Fruit fly (Drosophila melanogaster) whole organism, pupa: ENCODE results near the gene bb8.
A peak's percentile ranks its signal among the peaks of the same experiment; 100 is the strongest.

ENCODE experiments used
- CG10348 ChIP-seq: fragments of 200-800 bp; sonication (Bioruptor generic); IDR thresholded peaks from 2 replicates; pipeline ENCODE4 v1.3.6; 2022; ENCODE audit warnings: missing biosample characterization, missing genetic modification characterization
- CG12605 ChIP-seq: fragments of 200-800 bp; sonication (Bioruptor generic); IDR thresholded peaks from 2 replicates; pipeline ENCODE4 v1.3.6; 2022; ENCODE audit warnings: missing biosample characterization, missing genetic modification characterization
- CG13204 ChIP-seq: fragments of 200-800 bp; sonication (Bioruptor generic); optimal IDR thresholded peaks from 2 replicates; lab custom pipeline; 2018; ENCODE audit warnings: missing biosample characterization, mild to moderate bottlenecking, missing genetic modification characterization, moderate library complexity
- CG14655 ChIP-seq: fragments of 200-800 bp; sonication (Bioruptor generic); optimal IDR thresholded peaks from 3 replicates; lab custom pipeline; 2017; ENCODE audit warnings: mild to moderate bottlenecking, missing biosample characterization, missing genetic modification reagents, missing genetic modification characterization
- CG15710 ChIP-seq: fragments of 200-800 bp; sonication (Bioruptor generic); optimal IDR thresholded peaks from 2 replicates; lab custom pipeline; 2018; ENCODE audit warnings: missing biosample characterization, mild to moderate bottlenecking, missing genetic modification characterization, moderate library complexity
- CG17806 ChIP-seq: fragments of 200-800 bp; sonication (Bioruptor generic); optimal IDR thresholded peaks from 2 replicates; lab custom pipeline; 2018; ENCODE audit warnings: missing biosample characterization, mild to moderate bottlenecking, missing genetic modification characterization, moderate library complexity
- CG32121 ChIP-seq: fragments of 200-800 bp; sonication (Bioruptor generic); IDR thresholded peaks from 2 replicates; pipeline ENCODE4 v1.3.6; 2022; ENCODE audit warnings: missing biosample characterization, missing genetic modification characterization
- CG34367 ChIP-seq: fragments of 200-800 bp; sonication (Bioruptor generic); optimal IDR thresholded peaks from 2 replicates; lab custom pipeline; 2018; ENCODE audit warnings: missing biosample characterization, mild to moderate bottlenecking, missing genetic modification characterization
- CG4496 ChIP-seq: fragments of 200-800 bp; sonication (Bioruptor generic); IDR thresholded peaks from 3 replicates; pipeline ENCODE4 v1.3.6; 2022; ENCODE audit warnings: missing biosample characterization, missing genetic modification characterization
- CG8159 ChIP-seq: fragments of 200-800 bp; sonication (Bioruptor generic); optimal IDR thresholded peaks from 3 replicates; lab custom pipeline; 2018; ENCODE audit warnings: missing biosample characterization, mild to moderate bottlenecking, missing genetic modification characterization, moderate library complexity
- CG8301 ChIP-seq: fragments of 200-800 bp; sonication (Bioruptor generic); optimal IDR thresholded peaks from 2 replicates; lab custom pipeline; 2018; ENCODE audit warnings: missing biosample characterization, mild to moderate bottlenecking, missing genetic modification characterization
- CG9948 ChIP-seq: fragments of 200-800 bp; sonication (Bioruptor generic); optimal IDR thresholded peaks from 2 replicates; lab custom pipeline; 2018; ENCODE audit warnings: missing biosample characterization, mild to moderate bottlenecking, missing genetic modification characterization, moderate library complexity
- D1 ChIP-seq: fragments of 200-800 bp; sonication (Bioruptor generic); optimal IDR thresholded peaks from 2 replicates; lab custom pipeline; 2018; ENCODE audit warnings: missing biosample characterization, mild to moderate bottlenecking, missing genetic modification characterization, moderate library complexity
- EcR ChIP-seq: fragments of 200-800 bp; sonication (Bioruptor generic); optimal IDR thresholded peaks from 3 replicates; lab custom pipeline; 2019; ENCODE audit warnings: missing biosample characterization, missing genetic modification characterization, mild to moderate bottlenecking, moderate library complexity, missing genetic modification reagents
- Ets98B ChIP-seq: fragments of 200-800 bp; sonication (Bioruptor generic); IDR thresholded peaks from 2 replicates; pipeline ENCODE4 v1.3.6; 2022; ENCODE audit warnings: missing biosample characterization, missing genetic modification characterization
- Pif1A ChIP-seq: fragments of 200-800 bp; sonication (Bioruptor generic); optimal IDR thresholded peaks from 3 replicates; lab custom pipeline; 2016; ENCODE audit warnings: missing biosample characterization, missing genetic modification characterization
- Pif1B ChIP-seq: fragments of 200-800 bp; sonication (Bioruptor generic); optimal IDR thresholded peaks from 3 replicates; lab custom pipeline; 2016; ENCODE audit warnings: missing biosample characterization, missing genetic modification characterization
- Snoo ChIP-seq: fragments of 200-800 bp; sonication (Bioruptor generic); optimal IDR thresholded peaks from 3 replicates; lab custom pipeline; 2017; ENCODE audit warnings: missing biosample characterization, mild to moderate bottlenecking, missing genetic modification characterization, inconsistent platforms
- fd96Ca ChIP-seq: fragments of 200-800 bp; sonication (Bioruptor generic); IDR thresholded peaks from 3 replicates; pipeline ENCODE4 v1.3.6; 2022; ENCODE audit warnings: missing biosample characterization, missing genetic modification characterization
- gl ChIP-seq: fragments of 200-800 bp; sonication (Bioruptor generic); optimal IDR thresholded peaks from 2 replicates; lab custom pipeline; 2018; ENCODE audit warnings: missing biosample characterization, mild to moderate bottlenecking, missing genetic modification characterization
- rn ChIP-seq: fragments of 200-800 bp; sonication (Bioruptor generic); IDR thresholded peaks from 2 replicates; pipeline ENCODE4 v1.3.6; 2022; ENCODE audit warnings: missing biosample characterization, missing genetic modification characterization

The bb8 gene

DNA sequence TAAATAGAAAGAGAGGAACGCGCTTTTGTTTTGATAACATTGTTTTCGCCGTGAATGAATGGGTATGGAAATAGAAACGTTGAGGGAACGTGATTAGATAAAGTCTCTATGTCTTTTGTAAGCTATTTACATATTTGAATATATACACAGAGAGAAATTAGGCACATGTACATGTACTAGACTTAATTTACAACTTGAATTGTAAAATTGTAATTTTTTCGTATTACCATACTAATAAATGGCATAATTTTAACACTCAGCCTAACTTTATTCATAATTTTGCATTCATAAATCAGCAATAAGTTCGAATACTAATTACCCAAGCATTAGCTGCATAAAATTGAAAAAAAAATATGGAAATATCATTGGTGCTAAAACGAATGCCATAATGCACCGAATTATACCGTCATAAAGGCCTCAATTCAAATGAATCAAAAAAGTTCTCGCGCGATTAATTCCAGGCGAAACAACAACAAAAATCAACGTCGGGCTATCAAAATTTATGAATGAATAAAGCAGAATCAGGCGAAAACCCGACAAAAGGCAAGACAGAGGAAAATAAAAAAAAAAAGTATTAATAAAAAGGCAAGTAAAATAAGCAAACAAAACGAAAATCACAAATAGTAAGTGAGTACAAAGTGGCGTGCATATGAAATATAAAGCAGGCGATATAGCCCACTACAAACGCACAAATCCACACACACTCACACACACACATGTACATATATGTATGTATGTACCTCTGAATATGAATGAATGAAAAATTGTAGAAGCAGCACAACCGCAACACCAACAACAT lies 42.7 kb upstream of the bb8 start:
- TF ChIP-seq CG14655 (no peak), CG34367 (tag; lab: Kevin White, UChicago) (peak; percentile 6), Pif1A (peak; percentile 19)

DNA sequence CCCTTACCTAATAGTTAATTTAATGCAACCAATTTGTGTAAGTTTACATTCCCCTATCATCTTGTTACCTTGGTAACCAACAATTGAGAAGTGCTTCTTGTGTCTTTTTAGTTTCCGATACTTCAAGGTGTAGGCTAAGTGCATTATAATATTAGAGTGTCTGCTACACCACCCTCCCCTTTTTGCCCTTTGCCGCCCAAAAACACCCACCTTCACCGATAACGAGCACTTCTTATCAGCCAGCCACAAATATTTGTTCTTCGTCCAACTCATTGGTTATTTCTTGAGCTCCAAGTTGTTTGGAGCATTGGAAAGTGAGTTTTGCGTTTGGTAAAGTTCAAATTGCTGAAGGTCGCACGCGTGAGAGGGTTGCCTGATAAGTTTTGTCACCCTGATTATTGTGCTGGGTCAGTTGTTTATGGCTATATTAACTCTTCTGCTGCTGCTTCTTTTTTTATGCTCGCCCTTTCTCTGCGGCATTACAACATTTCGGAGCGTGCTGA lies 41.9 kb upstream of the bb8 start:
- TF ChIP-seq CG10348 (GFP tag; lab: Robert Waterston, UW) (no peak), CG34367 (tag; lab: Kevin White, UChicago) (no peak), CG13204 (GFP tag; lab: Kevin White, UChicago) (no peak), gl (tag; lab: Kevin White, UChicago) (no peak), CG8159 (tag; lab: Kevin White, UChicago) (no peak), Pif1B (GFP tag; lab: Kevin White, UChicago) (no peak), D1 (no peak), CG14655 (no peak), CG4496 (GFP tag; lab: Robert Waterston, UW) (no peak), CG15710 (no peak), CG9948 (tag; lab: Kevin White, UChicago) (no peak), Pif1A (no peak), rn (no peak), CG17806 (tag; lab: Kevin White, UChicago) (no peak), fd96Ca (no peak), CG12605 (no peak)

DNA sequence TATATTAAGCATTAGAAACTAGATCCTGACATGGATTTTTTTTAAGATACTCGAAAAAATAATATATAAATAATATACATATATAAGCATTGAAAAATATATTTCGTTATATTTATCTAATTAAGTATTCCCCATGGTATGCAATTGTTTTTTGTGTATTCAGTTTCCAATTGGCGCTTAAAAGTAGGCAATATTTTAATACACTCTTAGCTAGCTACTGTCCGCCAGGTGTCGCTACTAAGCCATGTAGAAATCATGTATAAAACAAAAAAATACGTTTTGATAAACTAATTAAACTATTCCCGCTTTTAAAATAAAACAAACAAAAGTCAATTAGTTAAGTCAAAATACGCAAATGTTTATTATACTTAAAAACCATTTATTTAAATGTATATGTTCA lies 41.3 kb upstream of the bb8 start:
- TF ChIP-seq gl (tag; lab: Kevin White, UChicago) (no peak), D1 (peak; percentile 98), CG14655 (peak; percentile 46), CG9948 (tag; lab: Kevin White, UChicago) (no peak), CG15710 (no peak), fd96Ca (no peak), CG34367 (tag; lab: Kevin White, UChicago) (peak; percentile 27), EcR (GFP tag; lab: Kevin White, UChicago) (no peak), CG13204 (GFP tag; lab: Kevin White, UChicago) (no peak), Ets98B (GFP tag; lab: Robert Waterston, UW) (no peak), CG4496 (GFP tag; lab: Robert Waterston, UW) (no peak), CG10348 (GFP tag; lab: Robert Waterston, UW) (no peak), CG32121 (no peak), Snoo (tag; lab: Kevin White, UChicago) (peak; percentile 24), CG8159 (tag; lab: Kevin White, UChicago) (no peak), CG17806 (tag; lab: Kevin White, UChicago) (no peak), Pif1B (GFP tag; lab: Kevin White, UChicago) (peak; percentile 17), rn (no peak), CG8301 (peak; percentile 14), CG12605 (no peak), Pif1A (no peak)

DNA sequence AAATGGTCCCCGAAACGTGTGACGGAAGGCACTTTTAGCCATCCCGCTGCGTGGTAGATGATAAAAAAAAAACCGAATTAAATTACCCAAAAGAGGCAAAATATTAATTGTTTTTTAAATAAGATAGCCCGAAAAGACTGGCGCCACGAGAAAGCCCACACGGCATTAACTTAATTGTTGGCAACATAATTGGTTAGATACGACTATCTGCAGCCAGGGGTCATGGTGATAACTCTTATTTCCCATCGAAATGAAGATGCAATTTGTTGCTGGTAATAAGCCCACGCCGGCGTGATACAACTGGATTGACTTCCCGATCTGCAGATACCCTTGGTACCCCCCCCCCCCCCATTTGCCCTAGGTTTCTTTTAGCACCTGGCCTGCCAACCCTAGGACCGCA lies 37.7 kb upstream of the bb8 start:
- TF ChIP-seq CG10348 (GFP tag; lab: Robert Waterston, UW): no peak
- TF ChIP-seq EcR (GFP tag; lab: Kevin White, UChicago): no peak
- TF ChIP-seq Snoo (tag; lab: Kevin White, UChicago): no peak
- TF ChIP-seq CG14655: no peak
- no peak for TF ChIP-seq Pif1B (GFP tag; lab: Kevin White, UChicago)
- TF ChIP-seq CG32121: no peak
- no peak for TF ChIP-seq Pif1A
- no peak for TF ChIP-seq CG34367 (tag; lab: Kevin White, UChicago)
- no peak for TF ChIP-seq CG15710
- no peak for TF ChIP-seq CG13204 (GFP tag; lab: Kevin White, UChicago)
- TF ChIP-seq rn: no peak
- no peak for TF ChIP-seq CG9948 (tag; lab: Kevin White, UChicago)
- no peak for TF ChIP-seq D1
- no peak for TF ChIP-seq CG8301
- no peak for TF ChIP-seq CG8159 (tag; lab: Kevin White, UChicago)
- TF ChIP-seq gl (tag; lab: Kevin White, UChicago): no peak
- TF ChIP-seq, all 21 proteins: peak for 0

DNA sequence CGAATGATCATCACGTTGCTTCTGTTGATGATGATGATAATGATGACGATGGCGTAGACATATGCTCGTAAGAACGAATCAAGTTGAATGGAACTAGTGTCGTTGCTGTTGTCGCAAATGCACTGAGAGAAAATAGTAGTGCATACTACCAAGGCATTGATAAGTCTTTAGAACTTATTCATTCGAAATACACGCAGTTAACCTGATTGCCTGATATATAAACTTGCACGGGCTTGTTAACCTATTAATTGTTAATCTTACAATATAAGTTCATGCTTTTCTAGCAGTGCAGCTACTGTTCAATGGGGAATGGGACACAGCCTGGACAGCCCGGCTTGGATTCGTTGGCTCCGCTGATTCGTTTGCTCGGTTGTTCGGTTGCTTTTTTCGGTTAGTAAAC lies 36.3 kb upstream of the bb8 start:
- TF ChIP-seq CG4496 (GFP tag; lab: Robert Waterston, UW) (peak; percentile 97), rn (peak; percentile 93), CG34367 (tag; lab: Kevin White, UChicago) (peak; percentile 98), CG14655 (peak; percentile 98), Pif1B (GFP tag; lab: Kevin White, UChicago) (peak; percentile 95), CG8159 (tag; lab: Kevin White, UChicago) (peak; percentile 97), CG15710 (peak; percentile 97), CG13204 (GFP tag; lab: Kevin White, UChicago) (peak; percentile 90), Ets98B (GFP tag; lab: Robert Waterston, UW) (peak; percentile 96), Snoo (tag; lab: Kevin White, UChicago) (peak; percentile 69), CG10348 (GFP tag; lab: Robert Waterston, UW) (peak; percentile 70), Pif1A (peak; percentile 96), CG12605 (peak; percentile 91), CG9948 (tag; lab: Kevin White, UChicago) (peak; percentile 97), CG17806 (tag; lab: Kevin White, UChicago) (peak; percentile 97), gl (tag; lab: Kevin White, UChicago) (peak; percentile 97), CG8301 (peak; percentile 98), D1 (peak; percentile 76), EcR (GFP tag; lab: Kevin White, UChicago) (peak; percentile 90), CG32121 (peak; percentile 89), fd96Ca (peak; percentile 98)
